Worm (Caenorhabditis elegans): ENCODE data around the gene F36F12.3.
A peak's percentile ranks its signal among the peaks of the same experiment; 100 is the strongest.

F36F12.3 gene

DNA sequence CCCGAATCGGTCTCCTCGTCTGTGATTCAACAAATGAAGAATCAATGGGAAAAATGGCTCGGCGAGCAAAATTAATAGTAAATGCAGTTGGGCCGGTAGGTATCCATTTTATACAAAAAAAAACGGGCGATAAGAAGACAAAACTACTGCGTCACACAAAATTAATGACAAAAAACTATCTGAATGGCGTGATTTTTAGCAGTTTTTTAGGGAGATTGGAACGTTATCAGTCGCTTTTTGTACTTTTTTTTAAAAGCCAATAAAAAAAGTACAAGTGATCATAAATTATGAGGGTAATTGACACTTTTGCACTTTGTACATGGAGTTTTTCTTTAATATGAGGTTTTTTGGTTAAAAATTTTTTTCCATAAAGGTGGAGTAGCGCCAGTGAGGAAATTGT, 37.6 kb downstream of the F36F12.3 start:
- TF ChIP-seq eor-1 (tag; optimal IDR thresholded peaks at IDR 0.05) (no peak), lin-15B (tag; optimal IDR thresholded peaks at IDR 0.05) (no peak), pqm-1 (tag; optimal IDR thresholded peaks at IDR 0.05) (peak; percentile 72), elt-2 (tag; optimal IDR thresholded peaks at IDR 0.05) (peak; percentile 84)

DNA sequence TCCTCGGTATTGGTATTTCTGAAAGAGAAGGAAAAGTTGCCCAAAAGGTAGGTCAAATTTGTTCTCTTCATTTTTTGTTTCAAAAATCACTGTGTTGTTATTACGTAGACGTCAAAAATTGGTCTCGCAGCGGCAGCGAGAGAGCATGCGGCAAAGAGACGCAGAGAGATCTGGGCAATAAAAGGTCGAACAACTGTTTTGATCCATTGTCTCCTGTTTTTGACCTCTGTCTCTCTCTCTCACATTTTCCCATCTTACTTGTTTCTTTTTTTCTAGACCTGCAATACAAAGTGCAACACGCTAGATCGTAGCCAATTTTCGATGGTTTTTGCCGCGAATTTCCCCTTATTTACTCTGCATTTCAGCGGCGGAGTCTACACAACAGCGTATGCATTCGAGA, 41.0 kb downstream of the F36F12.3 start:
- no peak for TF ChIP-seq mdl-1 (tag; optimal IDR thresholded peaks at IDR 0.05)
- TF ChIP-seq elt-1 (tag; optimal IDR thresholded peaks at IDR 0.05): no peak
- no peak for TF ChIP-seq nhr-237 (tag; optimal IDR thresholded peaks at IDR 0.05)
- TF ChIP-seq eor-1 (tag; optimal IDR thresholded peaks at IDR 0.05): no peak
- TF ChIP-seq snpc-4 (tag; optimal IDR thresholded peaks at IDR 0.05): no peak
- no peak for TF ChIP-seq nfya-1 (tag; optimal IDR thresholded peaks at IDR 0.05; ENCODE audit: insufficient read depth)
- TF ChIP-seq lin-39 (tag; optimal IDR thresholded peaks at IDR 0.05): peak; percentile 11
- TF ChIP-seq fos-1 (tag; optimal IDR thresholded peaks at IDR 0.05): no peak
- peak; percentile 21 for TF ChIP-seq elt-2 (tag; optimal IDR thresholded peaks at IDR 0.05)
- no peak for TF ChIP-seq ceh-82 (tag; optimal IDR thresholded peaks at IDR 0.05)

DNA sequence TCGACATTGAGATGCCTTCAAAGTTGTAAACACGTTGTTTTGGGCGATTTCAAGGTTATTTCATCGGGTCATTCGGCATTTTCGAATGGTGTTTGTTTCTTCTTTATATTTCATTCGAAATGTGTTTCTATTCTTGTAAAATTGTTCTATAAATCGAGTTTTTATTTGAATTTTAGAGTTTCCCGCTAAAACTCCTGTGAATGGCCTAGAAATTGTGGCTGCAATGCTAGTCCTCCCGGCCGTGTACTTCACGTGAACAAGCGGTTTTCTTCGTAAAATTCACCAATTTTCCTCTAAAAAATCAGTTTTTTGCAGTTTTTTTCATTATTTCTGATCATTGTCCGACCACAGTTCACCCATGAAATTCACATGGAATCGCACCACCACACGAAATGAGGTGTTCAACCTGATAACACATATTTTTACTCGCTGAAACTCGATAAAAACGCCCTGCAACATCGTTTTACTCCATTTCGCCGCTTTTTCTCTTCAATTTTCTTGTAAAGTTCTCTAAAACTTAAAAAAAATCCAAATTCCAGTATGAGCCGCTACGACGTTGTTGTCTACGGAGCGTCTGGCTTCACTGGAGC, 41.5 kb downstream of the F36F12.3 start, which contains the start of gene ldp-1:
TSS of gene ldp-1 (plus strand) at position 540 of the 590 bp plus-strand sequence.
- TF ChIP-seq egl-27 (tag; optimal IDR thresholded peaks at IDR 0.05) (no peak), zag-1 (tag; optimal IDR thresholded peaks at IDR 0.05) (no peak), ztf-4 (tag; optimal IDR thresholded peaks at IDR 0.05) (no peak), egl-5 (tag; optimal IDR thresholded peaks at IDR 0.05) (no peak), fkh-2 (tag; optimal IDR thresholded peaks at IDR 0.05) (no peak), nhr-12 (tag; optimal IDR thresholded peaks at IDR 0.05) (no peak), fos-1 (tag; optimal IDR thresholded peaks at IDR 0.05) (no peak), ceh-9 (tag; optimal IDR thresholded peaks at IDR 0.05) (no peak), ama-1 (optimal IDR thresholded peaks at IDR 0.05) (no peak), unc-39 (tag; optimal IDR thresholded peaks at IDR 0.05) (no peak), tbx-2 (tag; optimal IDR thresholded peaks at IDR 0.05) (no peak), hmg-11 (tag; optimal IDR thresholded peaks at IDR 0.05) (no peak), sea-2 (GFP tag; optimal IDR thresholded peaks at IDR 0.05) (no peak), elt-2 (tag; optimal IDR thresholded peaks at IDR 0.05) (no peak), ztf-11 (tag; optimal IDR thresholded peaks at IDR 0.05) (no peak), skn-1 (tag; optimal IDR thresholded peaks at IDR 0.05) (no peak), lin-39 (tag; optimal IDR thresholded peaks at IDR 0.05) (no peak), elt-3 (tag; optimal IDR thresholded peaks at IDR 0.05) (no peak), R02D3.7 (tag; optimal IDR thresholded peaks at IDR 0.05) (peak; percentile 6), nhr-28 (tag; optimal IDR thresholded peaks at IDR 0.05) (no peak), pqm-1 (tag; optimal IDR thresholded peaks at IDR 0.05) (peak; percentile 25), jun-1 (tag; optimal IDR thresholded peaks at IDR 0.05) (no peak), eor-1 (tag; optimal IDR thresholded peaks at IDR 0.05) (peak in 1 of 2 experiments; percentile 44), nhr-11 (tag; optimal IDR thresholded peaks at IDR 0.05) (no peak), mml-1 (tag; optimal IDR thresholded peaks at IDR 0.05) (no peak), nhr-77 (tag; optimal IDR thresholded peaks at IDR 0.05) (no peak), unc-62 (GFP tag; optimal IDR thresholded peaks at IDR 0.05) (no peak), daf-12 (tag; optimal IDR thresholded peaks at IDR 0.05) (no peak), ceh-82 (tag; optimal IDR thresholded peaks at IDR 0.05) (no peak), nhr-237 (tag; optimal IDR thresholded peaks at IDR 0.05) (no peak), mdl-1 (tag; optimal IDR thresholded peaks at IDR 0.05) (no peak), lsy-12 (tag; optimal IDR thresholded peaks at IDR 0.05) (peak; percentile 66), ceh-28 (tag; optimal IDR thresholded peaks at IDR 0.05) (no peak), snpc-4 (tag; optimal IDR thresholded peaks at IDR 0.05) (peak; percentile 30), aly-2 (tag; optimal IDR thresholded peaks at IDR 0.05) (no peak), nhr-67 (tag; optimal IDR thresholded peaks at IDR 0.05) (no peak), nhr-43 (tag; optimal IDR thresholded peaks at IDR 0.05; ENCODE audit: poor library complexity, severe bottlenecking) (peak; percentile 83), ceh-16 (tag; optimal IDR thresholded peaks at IDR 0.05) (no peak), elt-1 (tag; optimal IDR thresholded peaks at IDR 0.05) (no peak), nfya-1 (tag; optimal IDR thresholded peaks at IDR 0.05; ENCODE audit: insufficient read depth) (peak; percentile 65), pha-4 (tag; optimal IDR thresholded peaks at IDR 0.05) (peak; percentile 57), lin-15B (tag; optimal IDR thresholded peaks at IDR 0.05) (peak; percentile 73), fkh-10 (GFP tag; optimal IDR thresholded peaks at IDR 0.05) (peak; percentile 4), ZK546.5 (tag; optimal IDR thresholded peaks at IDR 0.05) (no peak), nhr-23 (tag; optimal IDR thresholded peaks at IDR 0.05) (peak; percentile 55), nhr-25 (tag; optimal IDR thresholded peaks at IDR 0.05) (peak; percentile 32), nhr-76 (tag; optimal IDR thresholded peaks at IDR 0.05) (no peak)
